Fruit fly (Drosophila melanogaster) whole organism, embryonic: ENCODE data around the gene CG31077.

ENCODE experiments used
- Atf3 ChIP-seq: fragments of 200-800 bp; sonication (Bioruptor generic); optimal IDR thresholded peaks from 3 replicates; lab custom pipeline; 2016; ENCODE audit warnings: missing biosample characterization, missing genetic modification characterization
- Blimp-1 ChIP-seq: fragments of 200-800 bp; sonication (Bioruptor generic); optimal IDR thresholded peaks from 3 replicates; lab custom pipeline; 2018; ENCODE audit warnings: missing biosample characterization, missing genetic modification characterization, mild to moderate bottlenecking, moderate library complexity, missing genetic modification reagents
- C15 ChIP-seq: fragments of 200-800 bp; sonication (Bioruptor generic); IDR thresholded peaks from 3 replicates; pipeline ENCODE4 v1.3.6; 2022; ENCODE audit warnings: missing biosample characterization, missing genetic modification characterization
- CG10431 ChIP-seq: fragments of 200-800 bp; sonication (Bioruptor generic); optimal IDR thresholded peaks from 3 replicates; lab custom pipeline; 2018; ENCODE audit warnings: missing biosample characterization, mild to moderate bottlenecking, missing genetic modification characterization
- CG11504 ChIP-seq: fragments of 200-800 bp; sonication (Bioruptor generic); optimal IDR thresholded peaks from 3 replicates; lab custom pipeline; 2019; ENCODE audit warnings: missing biosample characterization, mild to moderate bottlenecking, missing genetic modification characterization, moderate library complexity
- CG11695 ChIP-seq: fragments of 200-800 bp; sonication (Bioruptor generic); IDR thresholded peaks from 3 replicates; pipeline ENCODE4 v1.3.6; 2022; ENCODE audit warnings: missing biosample characterization, missing genetic modification characterization
- CG14050 ChIP-seq: fragments of 200-800 bp; sonication (Bioruptor generic); IDR thresholded peaks from 3 replicates; pipeline ENCODE4 v1.3.6; 2022; ENCODE audit warnings: missing biosample characterization, missing genetic modification characterization
- CG14667 ChIP-seq: fragments of 200-800 bp; sonication (Bioruptor generic); IDR thresholded peaks from 2 replicates; pipeline ENCODE4 v1.3.6; 2022; ENCODE audit warnings: missing biosample characterization, missing genetic modification characterization
- CG1603 ChIP-seq: fragments of 200-800 bp; sonication (Bioruptor generic); optimal IDR thresholded peaks from 2 replicates; lab custom pipeline; 2019; ENCODE audit warnings: missing biosample characterization, mild to moderate bottlenecking, missing genetic modification characterization, moderate library complexity
- CG1832 ChIP-seq: fragments of 200-800 bp; sonication (Bioruptor generic); optimal IDR thresholded peaks from 2 replicates; lab custom pipeline; 2017; ENCODE audit warnings: missing biosample characterization, mild to moderate bottlenecking, missing genetic modification characterization, inconsistent platforms
- CG18476 ChIP-seq: fragments of 200-800 bp; sonication (Bioruptor generic); optimal IDR thresholded peaks from 2 replicates; lab custom pipeline; 2016; ENCODE audit warnings: missing biosample characterization, mild to moderate bottlenecking, missing genetic modification characterization
- CG2116 ChIP-seq: fragments of 200-800 bp; sonication (Bioruptor generic); optimal IDR thresholded peaks from 3 replicates; lab custom pipeline; 2018; ENCODE audit warnings: missing biosample characterization, mild to moderate bottlenecking, missing genetic modification characterization
- CG30020 ChIP-seq: fragments of 200-800 bp; optimal IDR thresholded peaks from 2 replicates; lab custom pipeline; 2019; ENCODE audit warnings: missing biosample characterization, mild to moderate bottlenecking, missing genetic modification characterization, moderate library complexity
- CG30431 ChIP-seq: fragments of 200-800 bp; sonication (Bioruptor generic); optimal IDR thresholded peaks from 2 replicates; lab custom pipeline; 2017; ENCODE audit warnings: missing biosample characterization, missing genetic modification characterization
- CG3838 ChIP-seq: fragments of 200-800 bp; sonication (Bioruptor generic); optimal IDR thresholded peaks from 3 replicates; lab custom pipeline; 2016; ENCODE audit warnings: missing biosample characterization, missing genetic modification characterization
- CG42726 ChIP-seq: fragments of 200-800 bp; sonication (Bioruptor generic); IDR thresholded peaks from 2 replicates; pipeline ENCODE4 v1.3.6; 2022; ENCODE audit warnings: missing biosample characterization, missing genetic modification characterization; ENCODE audit not compliant: partially characterized antibody
- CG9437 ChIP-seq: fragments of 200-800 bp; sonication (Bioruptor generic); optimal IDR thresholded peaks from 2 replicates; lab custom pipeline; 2018; ENCODE audit warnings: missing biosample characterization, mild to moderate bottlenecking, missing genetic modification characterization
- CG9817 ChIP-seq: fragments of 200-800 bp; sonication (Bioruptor generic); optimal IDR thresholded peaks from 2 replicates; lab custom pipeline; 2018; ENCODE audit warnings: missing biosample characterization, mild to moderate bottlenecking, missing genetic modification characterization, moderate library complexity
- E2f1 ChIP-seq: fragments of 200-800 bp; sonication (Bioruptor generic); IDR thresholded peaks from 2 replicates; pipeline ENCODE4 v1.3.6; 2022; ENCODE audit warnings: missing biosample characterization, missing genetic modification characterization
- Ets97D ChIP-seq: fragments of 200-800 bp; sonication (Bioruptor generic); optimal IDR thresholded peaks from 3 replicates; lab custom pipeline; 2016; ENCODE audit warnings: missing biosample characterization, missing genetic modification characterization
- Gug ChIP-seq: fragments of 200-800 bp; sonication (Bioruptor generic); IDR thresholded peaks from 4 replicates; pipeline ENCODE4 v1.3.6; 2022; ENCODE audit warnings: missing biosample characterization, missing genetic modification characterization
- HLH3B ChIP-seq: fragments of 200-800 bp; sonication (Bioruptor generic); IDR thresholded peaks from 2 replicates; pipeline ENCODE4 v1.3.6; 2022; ENCODE audit warnings: missing biosample characterization, missing genetic modification characterization
- Hand ChIP-seq: fragments of 200-800 bp; sonication (Bioruptor generic); optimal IDR thresholded peaks from 2 replicates; lab custom pipeline; 2017; ENCODE audit warnings: mild to moderate bottlenecking, missing biosample characterization, missing genetic modification reagents, missing genetic modification characterization
- HmgZ ChIP-seq: fragments of 200-800 bp; sonication (Bioruptor generic); optimal IDR thresholded peaks from 2 replicates; lab custom pipeline; 2018; ENCODE audit warnings: missing biosample characterization, mild to moderate bottlenecking, missing genetic modification characterization
- Med ChIP-seq: fragments of 200-800 bp; sonication (Bioruptor generic); peaks from one replicate; lab custom pipeline; 2016; ENCODE audit warnings: missing biosample characterization, missing genetic modification characterization, mild to moderate bottlenecking, inconsistent platforms, moderate library complexity
- NC2α ChIP-seq: fragments of 200-800 bp; sonication (Bioruptor generic); optimal IDR thresholded peaks from 2 replicates; lab custom pipeline; 2016; ENCODE audit warnings: missing biosample characterization, missing genetic modification characterization
- Neu2 ChIP-seq: fragments of 200-800 bp; sonication (Bioruptor generic); optimal IDR thresholded peaks from 3 replicates; lab custom pipeline; 2016; ENCODE audit warnings: missing biosample characterization, missing genetic modification characterization, borderline replicate concordance
- Oaz ChIP-seq: fragments of 200-800 bp; sonication (Bioruptor generic); IDR thresholded peaks from 2 replicates; pipeline ENCODE4 v1.3.6; 2022; ENCODE audit warnings: missing biosample characterization, missing genetic modification characterization
- Ravus ChIP-seq: fragments of 200-800 bp; sonication (Bioruptor generic); IDR thresholded peaks from 2 replicates; pipeline ENCODE4 v1.3.6; 2022; ENCODE audit warnings: missing biosample characterization, missing genetic modification characterization
- ato ChIP-seq: fragments of 200-800 bp; sonication (Bioruptor generic); IDR thresholded peaks from 2 replicates; pipeline ENCODE4 v1.3.6; 2022; ENCODE audit warnings: missing biosample characterization, missing genetic modification characterization; ENCODE audit not compliant: partially characterized antibody
- crol ChIP-seq: fragments of 200-800 bp; sonication (Bioruptor generic); IDR thresholded peaks from 2 replicates; pipeline ENCODE4 v1.3.6; 2022; ENCODE audit warnings: missing biosample characterization, missing genetic modification characterization
- dpn ChIP-seq, 2 experiments: fragments of 200-800 bp; sonication (Bioruptor generic); optimal IDR thresholded peaks; 3 replicates each; lab custom pipeline; 2016; ENCODE audit warnings: missing biosample characterization in 2 of 2, missing genetic modification characterization in 2 of 2
- eyg ChIP-seq: fragments of 200-800 bp; sonication (Bioruptor generic); optimal IDR thresholded peaks from 3 replicates; lab custom pipeline; 2016; ENCODE audit warnings: missing biosample characterization, missing genetic modification characterization
- fd3F ChIP-seq: fragments of 200-800 bp; sonication (Bioruptor generic); optimal IDR thresholded peaks from 2 replicates; lab custom pipeline; 2018; ENCODE audit warnings: missing biosample characterization, mild to moderate bottlenecking, missing genetic modification characterization, moderate library complexity
- gem ChIP-seq: fragments of 200-800 bp; sonication (Bioruptor generic); optimal IDR thresholded peaks from 2 replicates; lab custom pipeline; 2019; ENCODE audit warnings: missing biosample characterization, mild to moderate bottlenecking, missing genetic modification characterization, moderate library complexity
- h ChIP-seq: fragments of >200 bp; optimal IDR thresholded peaks from 2 replicates; lab custom pipeline; 2017
- hb ChIP-seq: fragments of 200-800 bp; sonication (Bioruptor generic); IDR thresholded peaks from 3 replicates; pipeline ENCODE4 v1.3.6; 2022; ENCODE audit warnings: missing biosample characterization, missing genetic modification characterization; ENCODE audit not compliant: partially characterized antibody
- hkb ChIP-seq, 2 experiments: fragments of 200-800 bp in 1 of 2; fragments of >200 bp in 1 of 2; sonication (Bioruptor generic) in 1 of 2; IDR thresholded peaks in 1 of 2; optimal IDR thresholded peaks in 1 of 2; 2 replicates each; pipeline versions ENCODE4 v1.3.6 to Lab custom; 2017 to 2022; ENCODE audit warnings: missing biosample characterization in 1 of 2, missing genetic modification characterization in 1 of 2
- ind ChIP-seq: fragments of 200-800 bp; sonication (Bioruptor generic); optimal IDR thresholded peaks from 3 replicates; lab custom pipeline; 2016; ENCODE audit warnings: missing biosample characterization, missing genetic modification characterization
- lilli ChIP-seq: fragments of 200-800 bp; sonication (Bioruptor generic); optimal IDR thresholded peaks from 3 replicates; lab custom pipeline; 2016; ENCODE audit warnings: missing biosample characterization, missing genetic modification characterization
- mam ChIP-seq: fragments of 200-800 bp; sonication (Bioruptor generic); optimal IDR thresholded peaks from 3 replicates; lab custom pipeline; 2016; ENCODE audit warnings: missing biosample characterization, missing genetic modification characterization
- odd ChIP-seq: fragments of 200-800 bp; sonication (Bioruptor generic); optimal IDR thresholded peaks from 2 replicates; lab custom pipeline; 2017; ENCODE audit warnings: missing biosample characterization, mild to moderate bottlenecking, missing genetic modification characterization
- pho ChIP-seq: fragments of 200-800 bp; sonication (Bioruptor generic); optimal IDR thresholded peaks from 2 replicates; lab custom pipeline; 2016; ENCODE audit warnings: missing biosample characterization, missing genetic modification characterization
- psq ChIP-seq: fragments of 200-800 bp; sonication (Bioruptor generic); optimal IDR thresholded peaks from 2 replicates; lab custom pipeline; 2017; ENCODE audit warnings: missing biosample characterization, missing genetic modification characterization
- sens-2 ChIP-seq: fragments of 200-800 bp; sonication (Bioruptor generic); IDR thresholded peaks from 2 replicates; pipeline ENCODE4 v1.3.6; 2022; ENCODE audit warnings: missing biosample characterization, missing genetic modification characterization
- so ChIP-seq: fragments of 200-800 bp; sonication (Bioruptor generic); IDR thresholded peaks from 3 replicates; pipeline ENCODE4 v1.3.6; 2022; ENCODE audit warnings: missing biosample characterization, missing genetic modification characterization
- sr ChIP-seq: fragments of 200-800 bp; sonication (Bioruptor generic); IDR thresholded peaks from 3 replicates; pipeline ENCODE4 v1.3.6; 2022; ENCODE audit warnings: missing biosample characterization, missing genetic modification characterization
- tup ChIP-seq: fragments of 200-800 bp; sonication (Bioruptor generic); optimal IDR thresholded peaks from 2 replicates; lab custom pipeline; 2016; ENCODE audit warnings: missing biosample characterization, mild to moderate bottlenecking, missing genetic modification characterization, moderate library complexity
- wor ChIP-seq: fragments of 200-800 bp; sonication (Bioruptor generic); IDR thresholded peaks from 2 replicates; pipeline ENCODE4 v1.3.6; 2022; ENCODE audit warnings: missing biosample characterization, missing genetic modification characterization
- zf30C ChIP-seq: fragments of 200-800 bp; sonication (Bioruptor generic); optimal IDR thresholded peaks from 3 replicates; lab custom pipeline; 2018; ENCODE audit warnings: missing biosample characterization, mild to moderate bottlenecking, missing genetic modification characterization

Gene CG31077

DNA sequence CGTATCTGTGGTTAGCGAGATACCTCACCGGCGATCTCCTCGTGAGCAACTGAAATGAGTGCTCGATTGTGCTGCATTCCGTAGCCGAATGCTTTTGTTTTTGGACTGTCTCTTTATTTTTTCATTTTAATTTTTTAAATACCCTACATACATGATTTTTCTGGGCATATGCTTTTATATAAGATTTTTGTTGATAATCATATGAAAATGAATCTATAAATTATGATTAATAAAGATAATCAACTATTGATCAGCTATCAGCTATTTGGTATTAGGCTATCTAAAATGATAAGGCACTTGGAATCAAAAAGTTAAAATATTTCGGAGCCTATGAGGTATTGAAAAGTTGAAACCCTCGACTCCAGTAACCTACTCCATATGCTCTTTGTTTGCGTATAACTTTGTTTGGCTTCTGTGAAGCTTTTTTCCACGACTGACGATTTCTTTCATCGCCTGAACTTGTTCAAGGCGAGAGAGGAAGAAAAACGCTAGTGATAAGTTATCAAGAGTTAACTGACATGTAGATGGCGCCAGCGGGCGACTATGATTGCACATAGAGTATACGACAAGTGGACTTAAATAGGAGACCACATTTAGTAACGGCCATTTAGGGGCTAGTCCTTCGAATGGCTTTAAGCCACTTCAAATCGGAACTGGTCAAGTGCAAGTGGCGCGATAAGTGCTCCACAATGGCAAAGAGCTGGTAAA, 9.6 kb upstream of the CG31077 start, which contains the start of gene CG31076 (continued):
- TF ChIP-seq tup, result no peak
- TF ChIP-seq sr (GFP tag; lab: Robert Waterston, UW), result no peak
- 0 out of 3 replicates have a peak, but pooled peaks have one; percentile 15 for TF ChIP-seq CG14050 (GFP tag; lab: Robert Waterston, UW)
- TF ChIP-seq HLH3B (GFP tag; lab: Robert Waterston, UW), result peak; percentile 42
- TF ChIP-seq Oaz (GFP tag; lab: Robert Waterston, UW), result no peak
- peak; percentile 64 for TF ChIP-seq CG11504
- peak; percentile 11 for TF ChIP-seq lilli (GFP tag; lab: Kevin White, UChicago)
- no peak for TF ChIP-seq crol
- TF ChIP-seq CG30020 (tag; lab: Kevin White, UChicago), result no peak
- no peak for TF ChIP-seq so (GFP tag; lab: Robert Waterston, UW)
- TF ChIP-seq dpn (GFP tag; optimal IDR thresholded peaks at IDR 0.05; lab: Kevin White, UChicago), result no peak
- TF ChIP-seq gem (tag; lab: Kevin White, UChicago), result peak; percentile 55
- TF ChIP-seq CG1832, result no peak
- TF ChIP-seq E2f1, result peak; percentile 32; the same call in 1 of the 2 replicates
- no peak for TF ChIP-seq sens-2 (GFP tag; lab: Robert Waterston, UW)
- TF ChIP-seq pho, result no peak
- no peak for TF ChIP-seq CG9817 (tag; lab: Kevin White, UChicago)
- TF ChIP-seq hkb (optimal IDR thresholded peaks at IDR 0.05; lab: Kevin White, UChicago), result no peak
- no peak for TF ChIP-seq hkb (GFP tag; IDR thresholded peaks at IDR 0.05; lab: Robert Waterston, UW)
- peak; percentile 19; the same call in 1 of the 2 replicates for TF ChIP-seq CG14667
- no peak for TF ChIP-seq Ets97D (GFP tag; lab: Kevin White, UChicago)
- TF ChIP-seq zf30C, result no peak
- TF ChIP-seq CG3838 (GFP tag; lab: Kevin White, UChicago), result no peak
- no peak for TF ChIP-seq Atf3 (GFP tag; lab: Kevin White, UChicago)
- TF ChIP-seq Hand, result no peak
- no peak for TF ChIP-seq h
- TF ChIP-seq ind (GFP tag; lab: Kevin White, UChicago), result peak; percentile 20
- no peak for TF ChIP-seq hb (GFP tag; lab: Robert Waterston, UW)
- peak; percentile 22 for TF ChIP-seq odd (GFP tag; lab: Kevin White, UChicago)
- no peak for TF ChIP-seq CG42726 (GFP tag; lab: Robert Waterston, UW)
- TF ChIP-seq psq, result no peak
- TF ChIP-seq Neu2 (GFP tag; lab: Kevin White, UChicago), result no peak
- TF ChIP-seq eyg (GFP tag; lab: Kevin White, UChicago), result no peak
- no peak for TF ChIP-seq Ravus (GFP tag; lab: Robert Waterston, UW)
- TF ChIP-seq CG1603 (tag; lab: Kevin White, UChicago), result no peak
- peak; percentile 6 for TF ChIP-seq HmgZ (tag; lab: Kevin White, UChicago)
- TF ChIP-seq CG10431 (GFP tag; lab: Kevin White, UChicago), result no peak
- peak; percentile 35 for TF ChIP-seq Blimp-1 (GFP tag; lab: Kevin White, UChicago)
- peak; percentile 10 for TF ChIP-seq CG18476 (GFP tag; lab: Kevin White, UChicago)
- peak; percentile 14 for TF ChIP-seq CG9437 (GFP tag; lab: Kevin White, UChicago)
- TF ChIP-seq fd3F (GFP tag; lab: Kevin White, UChicago), result no peak
- peak; percentile 9 for TF ChIP-seq mam (GFP tag; lab: Kevin White, UChicago)
- no peak for TF ChIP-seq CG30431 (GFP tag; lab: Kevin White, UChicago)
- TF ChIP-seq CG2116 (GFP tag; lab: Kevin White, UChicago), result no peak
- TF ChIP-seq CG11695 (GFP tag; lab: Robert Waterston, UW), result 0 out of 3 replicates have a peak, but pooled peaks have one; percentile 35
- no peak for TF ChIP-seq C15 (GFP tag; lab: Robert Waterston, UW)
- TF ChIP-seq Gug (GFP tag; lab: Robert Waterston, UW), result no peak
- no peak for TF ChIP-seq wor (GFP tag; lab: Robert Waterston, UW)
- TF ChIP-seq ato (GFP tag; lab: Robert Waterston, UW), result no peak
- TF ChIP-seq NC2α (GFP tag; lab: Kevin White, UChicago), result no peak
- no peak for TF ChIP-seq Med (GFP tag; lab: Kevin White, UChicago)
